Worm (Caenorhabditis elegans): ENCODE results near the gene pqn-82.

DNA sequence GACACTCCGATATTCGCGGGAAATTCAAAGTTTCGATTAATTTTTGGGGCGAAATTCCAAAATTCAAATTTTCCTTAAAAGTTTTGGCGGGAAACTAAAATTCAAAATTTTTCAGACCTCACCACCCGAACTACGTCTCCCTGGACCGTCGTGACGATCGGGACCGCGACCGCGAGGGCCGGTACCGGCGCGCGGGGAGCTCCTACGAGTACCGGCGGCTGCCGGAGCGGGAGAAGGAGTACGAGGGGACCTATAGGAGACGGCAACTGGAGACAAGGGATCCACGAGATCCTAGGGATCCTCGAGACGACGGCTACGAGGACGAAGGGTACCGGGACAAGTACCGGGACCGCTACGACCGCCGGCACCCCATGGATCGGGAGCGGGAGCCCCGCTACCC is 44.4 kb upstream of the pqn-82 start:
- TF ChIP-seq ceh-82 (tag; optimal IDR thresholded peaks at IDR 0.05) = no peak
- no peak for TF ChIP-seq pqm-1 (tag; optimal IDR thresholded peaks at IDR 0.05)
- TF ChIP-seq nhr-23 (tag; optimal IDR thresholded peaks at IDR 0.05) = no peak
- no peak for TF ChIP-seq nhr-11 (tag; optimal IDR thresholded peaks at IDR 0.05)
- TF ChIP-seq ztf-11 (tag; optimal IDR thresholded peaks at IDR 0.05) = no peak
- TF ChIP-seq aly-2 (tag; optimal IDR thresholded peaks at IDR 0.05) = no peak
- no peak for TF ChIP-seq egl-27 (tag; optimal IDR thresholded peaks at IDR 0.05)
- TF ChIP-seq nhr-12 (tag; optimal IDR thresholded peaks at IDR 0.05) = no peak
- no peak for TF ChIP-seq ceh-16 (tag; optimal IDR thresholded peaks at IDR 0.05)
- TF ChIP-seq daf-12 (tag; optimal IDR thresholded peaks at IDR 0.05) = no peak

Measured in whole organism, L3 larva.